Worm (Caenorhabditis elegans): ENCODE measurements around the gene romo-1.

Gene romo-1

DNA sequence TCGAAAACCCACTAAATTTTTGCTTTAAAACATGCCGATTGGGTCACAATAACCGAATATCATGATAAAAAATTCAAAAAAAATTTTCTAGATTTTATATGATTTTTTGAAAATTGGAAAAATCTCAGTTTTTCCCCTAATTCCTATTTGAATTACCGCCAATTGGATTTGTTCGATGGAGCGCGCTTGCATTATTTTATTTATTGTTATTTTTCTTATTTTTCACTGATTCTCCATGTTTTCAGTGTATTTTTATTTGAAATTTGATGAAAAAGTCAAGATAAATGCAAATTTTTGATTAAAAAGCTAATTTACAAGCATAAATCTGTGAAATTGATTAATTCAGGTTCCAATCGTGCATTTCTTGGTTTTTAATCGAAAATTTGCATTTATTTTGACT lies 49.6 kb downstream of the romo-1 start:
- TF ChIP-seq unc-55 (GFP tag; optimal IDR thresholded peaks at IDR 0.05) = no peak
- TF ChIP-seq aly-2 (tag; optimal IDR thresholded peaks at IDR 0.05) = no peak
- no peak for TF ChIP-seq C34F6.9 (tag; optimal IDR thresholded peaks at IDR 0.05)
- TF ChIP-seq nhr-23 (tag; optimal IDR thresholded peaks at IDR 0.05) = no peak
- TF ChIP-seq mdl-1 (tag; optimal IDR thresholded peaks at IDR 0.05) = no peak
- TF ChIP-seq skn-1 (tag; optimal IDR thresholded peaks at IDR 0.05) = no peak
- no peak for TF ChIP-seq gmeb-1 (tag; optimal IDR thresholded peaks at IDR 0.05)
- TF ChIP-seq lin-13 (GFP tag; optimal IDR thresholded peaks at IDR 0.05) = no peak
- TF ChIP-seq zag-1 (tag; optimal IDR thresholded peaks at IDR 0.05) = no peak
- TF ChIP-seq nhr-25 (tag; optimal IDR thresholded peaks at IDR 0.05) = no peak
- no peak for TF ChIP-seq nhr-77 (tag; optimal IDR thresholded peaks at IDR 0.05)
- no peak for TF ChIP-seq lin-39 (tag; optimal IDR thresholded peaks at IDR 0.05)
- TF ChIP-seq elt-1 (tag; optimal IDR thresholded peaks at IDR 0.05) = no peak
- no peak for TF ChIP-seq blmp-1 (tag; optimal IDR thresholded peaks at IDR 0.05; ENCODE audit: insufficient read depth)
- TF ChIP-seq nhr-12 (tag; optimal IDR thresholded peaks at IDR 0.05) = no peak
- no peak for TF ChIP-seq crh-2 (tag; optimal IDR thresholded peaks at IDR 0.05)
- no peak for TF ChIP-seq ztf-11 (tag; optimal IDR thresholded peaks at IDR 0.05)
- TF ChIP-seq ztf-4 (tag; optimal IDR thresholded peaks at IDR 0.05) = no peak
- TF ChIP-seq sma-9 (GFP tag; optimal IDR thresholded peaks at IDR 0.05) = no peak
- no peak for TF ChIP-seq sma-9 (tag; optimal IDR thresholded peaks at IDR 0.05)
- TF ChIP-seq dmd-4 (tag; optimal IDR thresholded peaks at IDR 0.05) = no peak
